Fruit fly (Drosophila melanogaster) whole organism, embryonic: ENCODE results near the gene CG1622.
A peak's percentile ranks its signal among the peaks of the same experiment; 100 is the strongest.

ENCODE experiments used
- BtbVII ChIP-seq: fragments of 200-800 bp; sonication (Bioruptor generic); optimal IDR thresholded peaks from 3 replicates; lab custom pipeline; 2017; ENCODE audit warnings: missing biosample characterization, mild to moderate bottlenecking, missing genetic modification characterization
- CG12236 ChIP-seq: fragments of 200-800 bp; sonication (Bioruptor generic); optimal IDR thresholded peaks from 2 replicates; lab custom pipeline; 2016; ENCODE audit warnings: missing biosample characterization, missing genetic modification characterization
- CG12299 ChIP-seq: fragments of 200-800 bp; sonication (Bioruptor generic); optimal IDR thresholded peaks from 2 replicates; lab custom pipeline; 2018; ENCODE audit warnings: missing biosample characterization, mild to moderate bottlenecking, missing genetic modification characterization
- CG15479 ChIP-seq: fragments of 200-800 bp; sonication (Bioruptor generic); optimal IDR thresholded peaks from 3 replicates; lab custom pipeline; 2019; ENCODE audit warnings: missing biosample characterization, mild to moderate bottlenecking, missing genetic modification characterization, moderate library complexity
- CG17328 ChIP-seq: fragments of 200-800 bp; sonication (Bioruptor generic); IDR thresholded peaks from 2 replicates; pipeline ENCODE4 v1.3.6; 2022; ENCODE audit warnings: missing biosample characterization, missing genetic modification characterization
- CG18599 ChIP-seq: fragments of 200-800 bp; sonication (Bioruptor generic); optimal IDR thresholded peaks from 3 replicates; lab custom pipeline; 2017; ENCODE audit warnings: missing biosample characterization, missing genetic modification characterization, mild to moderate bottlenecking, moderate library complexity, missing genetic modification reagents
- CG2199 ChIP-seq: fragments of 200-800 bp; sonication (Bioruptor generic); IDR thresholded peaks from 3 replicates; pipeline ENCODE4 v1.3.6; 2022; ENCODE audit warnings: missing biosample characterization, missing genetic modification characterization
- CG30431 ChIP-seq: fragments of 200-800 bp; sonication (Bioruptor generic); optimal IDR thresholded peaks from 2 replicates; lab custom pipeline; 2017; ENCODE audit warnings: missing biosample characterization, missing genetic modification characterization
- CG32772 ChIP-seq: fragments of 200-800 bp; sonication (Bioruptor generic); IDR thresholded peaks from 2 replicates; pipeline ENCODE4 v1.3.6; 2022; ENCODE audit warnings: missing biosample characterization, missing genetic modification characterization
- CG33557 ChIP-seq: fragments of 200-800 bp; sonication (Bioruptor generic); optimal IDR thresholded peaks from 2 replicates; lab custom pipeline; 2019; ENCODE audit warnings: missing biosample characterization, mild to moderate bottlenecking, missing genetic modification characterization, moderate library complexity
- CG3838 ChIP-seq: fragments of 200-800 bp; sonication (Bioruptor generic); optimal IDR thresholded peaks from 3 replicates; lab custom pipeline; 2016; ENCODE audit warnings: missing biosample characterization, missing genetic modification characterization
- CG3995 ChIP-seq: fragments of 200-800 bp; sonication (Bioruptor generic); optimal IDR thresholded peaks from 3 replicates; lab custom pipeline; 2016; ENCODE audit warnings: missing biosample characterization, missing genetic modification characterization
- CG4282 ChIP-seq: fragments of 200-800 bp; sonication (Bioruptor generic); optimal IDR thresholded peaks from 2 replicates; lab custom pipeline; 2016; ENCODE audit warnings: missing biosample characterization, missing genetic modification characterization
- CG5953 ChIP-seq: fragments of 200-800 bp; sonication (Bioruptor generic); IDR thresholded peaks from 2 replicates; pipeline ENCODE4 v1.3.6; 2022; ENCODE audit warnings: missing biosample characterization, missing genetic modification characterization
- CG6791 ChIP-seq: fragments of 200-800 bp; sonication (Bioruptor generic); IDR thresholded peaks from 3 replicates; pipeline ENCODE4 v1.3.6; 2022; ENCODE audit warnings: missing biosample characterization, missing genetic modification characterization; ENCODE audit not compliant: partially characterized antibody
- CG7786 ChIP-seq: fragments of 200-800 bp; sonication (Bioruptor generic); optimal IDR thresholded peaks from 2 replicates; lab custom pipeline; 2016; ENCODE audit warnings: missing biosample characterization, missing genetic modification characterization
- CG8290 ChIP-seq, 3 experiments: fragments of 200-800 bp; sonication (Bioruptor generic); optimal IDR thresholded peaks; 2 replicates each; lab custom pipeline; 2016 to 2019; ENCODE audit warnings: missing biosample characterization in 3 of 3, missing genetic modification characterization in 3 of 3, mild to moderate bottlenecking in 2 of 3, moderate library complexity in 1 of 3
- CG9797 ChIP-seq: fragments of 200-800 bp; sonication (Bioruptor generic); optimal IDR thresholded peaks from 3 replicates; lab custom pipeline; 2018; ENCODE audit warnings: missing biosample characterization, mild to moderate bottlenecking, missing genetic modification characterization
- Dbx ChIP-seq: fragments of 200-800 bp; sonication (Bioruptor generic); IDR thresholded peaks from 3 replicates; pipeline ENCODE4 v1.3.6; 2022; ENCODE audit warnings: missing biosample characterization, missing genetic modification characterization
- Deaf1 ChIP-seq: fragments of 200-800 bp; optimal IDR thresholded peaks from 3 replicates; lab custom pipeline; 2019; ENCODE audit warnings: missing biosample characterization, mild to moderate bottlenecking, missing genetic modification characterization, moderate library complexity
- Drgx ChIP-seq: fragments of 200-800 bp; sonication (Bioruptor generic); IDR thresholded peaks from 2 replicates; pipeline ENCODE4 v1.3.6; 2022; ENCODE audit warnings: missing biosample characterization, missing genetic modification characterization
- ERR ChIP-seq: fragments of 200-800 bp; sonication (Bioruptor generic); optimal IDR thresholded peaks from 2 replicates; lab custom pipeline; 2016; ENCODE audit warnings: missing biosample characterization, missing genetic modification characterization
- HmgD ChIP-seq: fragments of 200-800 bp; sonication (Bioruptor generic); optimal IDR thresholded peaks from 3 replicates; lab custom pipeline; 2016; ENCODE audit warnings: missing biosample characterization, missing genetic modification characterization
- Med ChIP-seq: fragments of 200-800 bp; sonication (Bioruptor generic); peaks from one replicate; lab custom pipeline; 2016; ENCODE audit warnings: missing biosample characterization, missing genetic modification characterization, mild to moderate bottlenecking, inconsistent platforms, moderate library complexity
- Mes4 ChIP-seq: fragments of 200-800 bp; sonication (Bioruptor generic); optimal IDR thresholded peaks from 2 replicates; lab custom pipeline; 2016; ENCODE audit warnings: missing biosample characterization, missing genetic modification characterization
- Optix ChIP-seq: fragments of 200-800 bp; sonication (Bioruptor generic); IDR thresholded peaks from 3 replicates; pipeline ENCODE4 v1.3.6; 2022; ENCODE audit warnings: missing biosample characterization, missing genetic modification characterization
- PHDP ChIP-seq: fragments of 200-800 bp; sonication (Bioruptor generic); optimal IDR thresholded peaks from 3 replicates; lab custom pipeline; 2018; ENCODE audit warnings: missing biosample characterization, mild to moderate bottlenecking, missing genetic modification characterization, moderate library complexity
- Rfx ChIP-seq: fragments of 200-800 bp; sonication (Bioruptor generic); IDR thresholded peaks from 2 replicates; pipeline ENCODE4 v1.3.6; 2022; ENCODE audit warnings: missing biosample characterization, missing genetic modification characterization
- Vsx1 ChIP-seq: fragments of 200-800 bp; sonication (Bioruptor generic); optimal IDR thresholded peaks from 2 replicates; lab custom pipeline; 2017; ENCODE audit warnings: missing biosample characterization, mild to moderate bottlenecking, missing genetic modification characterization, missing genetic modification reagents
- Xbp1 ChIP-seq: fragments of 200-800 bp; sonication (Bioruptor generic); optimal IDR thresholded peaks from 3 replicates; lab custom pipeline; 2016; ENCODE audit warnings: missing biosample characterization, mild to moderate bottlenecking, missing genetic modification characterization
- amos ChIP-seq: fragments of 200-800 bp; sonication (Bioruptor generic); IDR thresholded peaks from 2 replicates; pipeline ENCODE4 v1.3.6; 2022; ENCODE audit warnings: missing biosample characterization, missing genetic modification characterization; ENCODE audit not compliant: partially characterized antibody
- bcd ChIP-seq: fragments of 200-800 bp; sonication (Bioruptor generic); optimal IDR thresholded peaks from 2 replicates; lab custom pipeline; 2017; ENCODE audit warnings: missing biosample characterization, mild to moderate bottlenecking, missing genetic modification characterization
- chinmo ChIP-seq: fragments of 200-800 bp; sonication (Bioruptor generic); IDR thresholded peaks from 4 replicates; pipeline ENCODE4 v1.3.6; 2022; ENCODE audit warnings: missing biosample characterization, missing genetic modification characterization; ENCODE audit not compliant: partially characterized antibody
- dysf ChIP-seq: fragments of 200-800 bp; sonication (Bioruptor generic); IDR thresholded peaks from 3 replicates; pipeline ENCODE4 v1.3.6; 2022; ENCODE audit warnings: missing biosample characterization, missing genetic modification characterization
- gce ChIP-seq: fragments of 200-800 bp; sonication (Bioruptor generic); IDR thresholded peaks from 3 replicates; pipeline ENCODE4 v1.3.6; 2022; ENCODE audit warnings: missing biosample characterization, missing genetic modification characterization
- gcm2 ChIP-seq: fragments of 200-800 bp; sonication (Bioruptor generic); optimal IDR thresholded peaks from 2 replicates; lab custom pipeline; 2016; ENCODE audit warnings: missing biosample characterization, missing genetic modification characterization
- gem ChIP-seq: fragments of 200-800 bp; sonication (Bioruptor generic); optimal IDR thresholded peaks from 2 replicates; lab custom pipeline; 2019; ENCODE audit warnings: missing biosample characterization, mild to moderate bottlenecking, missing genetic modification characterization, moderate library complexity
- hb ChIP-seq: fragments of 200-800 bp; sonication (Bioruptor generic); IDR thresholded peaks from 3 replicates; pipeline ENCODE4 v1.3.6; 2022; ENCODE audit warnings: missing biosample characterization, missing genetic modification characterization; ENCODE audit not compliant: partially characterized antibody
- ind ChIP-seq: fragments of 200-800 bp; sonication (Bioruptor generic); optimal IDR thresholded peaks from 3 replicates; lab custom pipeline; 2016; ENCODE audit warnings: missing biosample characterization, missing genetic modification characterization
- jing ChIP-seq: fragments of 200-800 bp; sonication (Bioruptor generic); optimal IDR thresholded peaks from 2 replicates; lab custom pipeline; 2018; ENCODE audit warnings: missing biosample characterization, mild to moderate bottlenecking, missing genetic modification characterization
- kay ChIP-seq: fragments of 200-800 bp; sonication (Bioruptor generic); optimal IDR thresholded peaks from 2 replicates; lab custom pipeline; 2016; ENCODE audit warnings: missing biosample characterization, missing genetic modification characterization
- luna ChIP-seq: fragments of 200-800 bp; sonication (Bioruptor generic); optimal IDR thresholded peaks from 2 replicates; lab custom pipeline; 2016; ENCODE audit warnings: missing biosample characterization, missing genetic modification characterization
- ro ChIP-seq: fragments of 200-800 bp; sonication (Bioruptor generic); IDR thresholded peaks from 2 replicates; pipeline ENCODE4 v1.3.6; 2022; ENCODE audit warnings: missing biosample characterization, missing genetic modification characterization
- salm ChIP-seq: fragments of 200-800 bp; sonication (Bioruptor generic); optimal IDR thresholded peaks from 2 replicates; lab custom pipeline; 2018; ENCODE audit warnings: missing biosample characterization, mild to moderate bottlenecking, missing genetic modification characterization
- slbo ChIP-seq: fragments of 200-800 bp; sonication (Bioruptor generic); IDR thresholded peaks from 2 replicates; pipeline ENCODE4 v1.3.6; 2022; ENCODE audit warnings: missing biosample characterization, missing genetic modification characterization
- tap ChIP-seq: fragments of 200-800 bp; optimal IDR thresholded peaks from 3 replicates; lab custom pipeline; 2019; ENCODE audit warnings: missing biosample characterization, mild to moderate bottlenecking, missing genetic modification characterization, moderate library complexity
- tgo ChIP-seq: fragments of 200-800 bp; sonication (Bioruptor generic); IDR thresholded peaks from 3 replicates; pipeline ENCODE4 v1.3.6; 2022; ENCODE audit warnings: missing biosample characterization, missing genetic modification characterization
- ttk ChIP-seq: fragments of 200-800 bp; sonication (Bioruptor generic); IDR thresholded peaks from 2 replicates; pipeline ENCODE4 v2.1.2; 2022; ENCODE audit warnings: missing biosample characterization, missing genetic modification characterization
- tx ChIP-seq: fragments of 200-800 bp; sonication (Bioruptor generic); optimal IDR thresholded peaks from 2 replicates; lab custom pipeline; 2016; ENCODE audit warnings: missing biosample characterization, missing genetic modification characterization
- usp ChIP-seq: fragments of >200 bp; optimal IDR thresholded peaks from 2 replicates; lab custom pipeline; 2017; ENCODE audit warnings: missing biosample characterization, missing genetic modification characterization

The CG1622 gene

dm6 chrX:13302615-13303526 lies 6.0 kb downstream of the CG1622 start (continued):
- no peak for TF ChIP-seq ind
- no peak for TF ChIP-seq CG32772
- TF ChIP-seq CG4282 (GFP tag; lab: Kevin White, UChicago) = no peak
- peak; percentile 70 for TF ChIP-seq ttk (GFP tag; lab: Robert Waterston, UW)
- no peak; the same call in 2 of the 3 replicates for TF ChIP-seq tgo
- no peak for TF ChIP-seq CG3838 (GFP tag; lab: Kevin White, UChicago)
- TF ChIP-seq BtbVII (GFP tag; lab: Kevin White, UChicago) = peak; percentile 45
- TF ChIP-seq luna (GFP tag; lab: Kevin White, UChicago) = no peak
- TF ChIP-seq slbo (GFP tag; lab: Robert Waterston, UW) = peak; percentile 36; the same call in 1 of the 2 replicates
- no peak for TF ChIP-seq salm (tag; lab: Kevin White, UChicago)
- no peak for TF ChIP-seq CG18599
- no peak for TF ChIP-seq CG12299
- TF ChIP-seq gce (GFP tag; lab: Robert Waterston, UW) = no peak
- no peak for TF ChIP-seq CG3995 (GFP tag; lab: Kevin White, UChicago)
- no peak for TF ChIP-seq dysf (GFP tag; lab: Robert Waterston, UW)
- TF ChIP-seq Xbp1 (GFP tag; lab: Kevin White, UChicago) = no peak
- TF ChIP-seq hb (GFP tag; lab: Robert Waterston, UW) = no peak
- TF ChIP-seq HmgD (GFP tag; lab: Kevin White, UChicago) = no peak
- no peak for TF ChIP-seq PHDP
- peak; percentile 79 for TF ChIP-seq Med (GFP tag; lab: Kevin White, UChicago)
- no peak for TF ChIP-seq CG30431 (GFP tag; lab: Kevin White, UChicago)
- TF ChIP-seq usp (GFP tag; lab: Kevin White, UChicago) = no peak
- TF ChIP-seq Optix (GFP tag; lab: Robert Waterston, UW) = no peak
- TF ChIP-seq gem (tag; lab: Kevin White, UChicago) = no peak
- TF ChIP-seq CG15479 = no peak
- TF ChIP-seq CG8290 (GFP tag; optimal IDR thresholded peaks at IDR 0.05; lab: Kevin White, UChicago) = no peak
- peak in 1 of 2 experiments; percentile 31 for TF ChIP-seq CG8290 (tag; optimal IDR thresholded peaks at IDR 0.05; lab: Kevin White, UChicago)
- TF ChIP-seq gcm2 = no peak
- TF ChIP-seq Vsx1 (GFP tag; lab: Kevin White, UChicago) = no peak
- TF ChIP-seq CG9797 (GFP tag; lab: Kevin White, UChicago) = no peak
- TF ChIP-seq CG33557 (GFP tag; lab: Kevin White, UChicago) = no peak
- no peak for TF ChIP-seq CG12236 (GFP tag; lab: Kevin White, UChicago)
- no peak for TF ChIP-seq CG5953
- no peak for TF ChIP-seq CG17328 (GFP tag; lab: Robert Waterston, UW)
- TF ChIP-seq kay = peak; percentile 67
- TF ChIP-seq Deaf1 (tag; lab: Kevin White, UChicago) = no peak
- TF ChIP-seq jing (GFP tag; lab: Kevin White, UChicago) = no peak
- no peak for TF ChIP-seq ERR (GFP tag; lab: Kevin White, UChicago)
- peak; percentile 96 for TF ChIP-seq chinmo (GFP tag; lab: Robert Waterston, UW)
- no peak for TF ChIP-seq Rfx (GFP tag; lab: Robert Waterston, UW)
- TF ChIP-seq CG2199 (GFP tag; lab: Robert Waterston, UW) = no peak
- TF ChIP-seq ro (GFP tag; lab: Robert Waterston, UW) = no peak
- TF ChIP-seq amos = no peak
- TF ChIP-seq CG6791 (GFP tag; lab: Robert Waterston, UW) = no peak
- no peak for TF ChIP-seq tx (GFP tag; lab: Kevin White, UChicago)
- no peak for TF ChIP-seq Mes4 (GFP tag; lab: Kevin White, UChicago)
- TF ChIP-seq bcd (GFP tag; lab: Kevin White, UChicago) = no peak
- TF ChIP-seq tap (tag; lab: Kevin White, UChicago) = no peak
- TF ChIP-seq Drgx (GFP tag; lab: Robert Waterston, UW) = peak; percentile 44; the same call in 1 of the 2 replicates
- no peak for TF ChIP-seq CG7786 (GFP tag; lab: Kevin White, UChicago)
- TF ChIP-seq Dbx (GFP tag; lab: Robert Waterston, UW) = no peak
